Fruit fly (Drosophila melanogaster): ENCODE results near the gene Vha16-5.

Gene Vha16-5

DNA sequence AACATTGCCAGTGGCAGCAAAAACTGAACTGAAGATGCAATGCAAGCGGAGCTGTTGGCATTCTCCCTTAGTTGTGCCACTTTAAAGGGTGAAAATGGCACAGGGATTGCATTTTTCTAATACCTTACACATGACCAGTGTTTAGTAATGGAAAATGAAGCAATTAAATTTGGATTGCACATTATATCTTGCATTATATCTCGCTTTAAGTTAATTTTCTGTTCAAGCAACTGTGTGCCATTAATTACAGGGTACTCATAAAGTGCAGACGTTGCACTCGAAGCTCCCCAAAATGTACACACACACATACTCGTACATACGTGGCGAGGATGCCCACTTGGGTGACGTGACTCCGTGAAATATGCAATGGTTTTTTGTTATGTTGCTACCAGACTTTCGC, 22.8 kb upstream of the Vha16-5 start (continued):
- TF ChIP-seq Hr4 (GFP tag; optimal IDR thresholded peaks at IDR 0.05): peak; percentile 26
- TF ChIP-seq cyc (GFP tag; optimal IDR thresholded peaks at IDR 0.05): peak; percentile 51
- TF ChIP-seq Eip75B (GFP tag; optimal IDR thresholded peaks at IDR 0.05): peak; percentile 54
- TF ChIP-seq Blimp-1 (GFP tag; optimal IDR thresholded peaks at IDR 0.05): no peak
- no peak for TF ChIP-seq spab (GFP tag; optimal IDR thresholded peaks at IDR 0.05)
- no peak for TF ChIP-seq CG4318 (GFP tag; optimal IDR thresholded peaks at IDR 0.05)
- peak; percentile 20 for TF ChIP-seq Sox15 (GFP tag; optimal IDR thresholded peaks at IDR 0.05)
- no peak for TF ChIP-seq CG6276 (GFP tag; optimal IDR thresholded peaks at IDR 0.05)
- TF ChIP-seq Gug (GFP tag; IDR thresholded peaks at IDR 0.05): no peak
- no peak for TF ChIP-seq CG9139 (GFP tag; optimal IDR thresholded peaks at IDR 0.05)
- TF ChIP-seq Smox (GFP tag; optimal IDR thresholded peaks at IDR 0.05): peak; percentile 49
- TF ChIP-seq Lpt (GFP tag; optimal IDR thresholded peaks at IDR 0.05): no peak
- TF ChIP-seq CG3919 (GFP tag; optimal IDR thresholded peaks at IDR 0.05): peak; percentile 56
- TF ChIP-seq dsx (GFP tag; optimal IDR thresholded peaks at IDR 0.05; ENCODE audit: poor library complexity, severe bottlenecking): peak; percentile 11
- TF ChIP-seq CG31627 (GFP tag; optimal IDR thresholded peaks at IDR 0.05): peak; percentile 51
- TF ChIP-seq fd59A (GFP tag; optimal IDR thresholded peaks at IDR 0.05): no peak
- no peak for TF ChIP-seq CG6808 (GFP tag; optimal IDR thresholded peaks at IDR 0.05)
- TF ChIP-seq Ets96B (tag; optimal IDR thresholded peaks at IDR 0.05): peak; percentile 61
- TF ChIP-seq ss (GFP tag; optimal IDR thresholded peaks at IDR 0.05): peak in 1 of 2 experiments; percentile 33

DNA sequence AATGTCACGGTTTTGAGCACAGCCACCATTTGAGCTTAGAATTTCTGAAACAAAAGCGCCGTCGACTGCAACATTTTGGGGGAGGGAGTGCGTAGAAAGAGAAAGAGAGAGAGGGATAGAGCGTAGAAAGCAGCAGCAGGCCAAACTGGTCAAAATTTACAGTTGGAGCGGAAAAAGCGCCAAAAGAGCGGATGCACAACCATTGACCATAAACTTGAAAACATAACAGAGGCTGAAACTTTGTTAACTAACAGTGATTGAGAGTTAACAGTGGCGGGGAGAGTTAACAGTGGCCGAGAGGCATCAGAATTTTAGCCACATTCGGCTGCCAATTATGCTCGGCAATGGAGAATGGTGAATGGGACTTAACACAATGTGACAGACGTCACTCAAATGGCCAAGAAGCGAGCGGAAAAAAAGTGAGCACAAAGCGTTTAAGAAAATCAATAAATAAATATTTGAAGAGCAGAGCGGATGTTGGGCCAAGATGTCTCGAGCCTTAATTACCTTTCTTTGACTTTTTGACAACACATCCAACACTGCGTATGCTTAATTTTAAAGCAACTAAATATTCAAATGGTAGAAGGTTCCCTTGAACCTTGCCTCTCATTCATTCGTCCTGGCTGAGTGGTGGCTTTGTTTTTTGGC, 20.3 kb upstream of the Vha16-5 start:
- no peak for TF ChIP-seq CG1621 (tag; optimal IDR thresholded peaks at IDR 0.05)
- peak; percentile 29 for TF ChIP-seq Eip78C (GFP tag)
- TF ChIP-seq dsx (GFP tag; optimal IDR thresholded peaks at IDR 0.05; ENCODE audit: poor library complexity, severe bottlenecking): peak; percentile 33

DNA sequence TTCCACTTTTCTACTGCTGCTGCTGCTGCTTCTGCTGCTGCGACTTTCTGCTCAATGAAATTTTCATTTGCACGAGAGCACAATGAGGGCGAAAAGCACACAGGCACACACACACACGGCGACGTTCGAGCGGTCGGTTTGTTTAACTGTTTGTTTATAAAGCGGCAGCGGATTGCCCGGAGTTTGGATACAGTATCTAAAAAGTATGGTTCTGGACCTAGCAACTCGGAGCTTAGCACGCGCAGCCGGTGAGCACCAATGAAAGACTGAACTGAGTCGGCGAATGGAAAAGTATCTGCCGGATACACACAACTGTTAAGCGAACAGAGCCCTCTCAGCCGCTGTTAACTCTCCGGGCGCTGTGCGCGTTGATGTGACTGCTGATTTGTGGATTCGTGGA, 19.2 kb upstream of the Vha16-5 start, which contains the start of gene CG17124:
TSS of gene CG17124 (minus strand) at position 277 of the 400 bp plus-strand sequence.
- TF ChIP-seq CG6276 (GFP tag; optimal IDR thresholded peaks at IDR 0.05): peak; percentile 29
- no peak for TF ChIP-seq CG11294 (GFP tag; IDR thresholded peaks at IDR 0.05)
- TF ChIP-seq Hr4 (GFP tag; optimal IDR thresholded peaks at IDR 0.05): no peak
- no peak for TF ChIP-seq Lpt (GFP tag; optimal IDR thresholded peaks at IDR 0.05)
- peak; percentile 63 for TF ChIP-seq CG3919 (GFP tag; optimal IDR thresholded peaks at IDR 0.05)
- TF ChIP-seq ss (GFP tag; optimal IDR thresholded peaks at IDR 0.05): peak; percentile 48 to 68
- TF ChIP-seq CG8632 (GFP tag; optimal IDR thresholded peaks at IDR 0.05): no peak
- TF ChIP-seq CG15336 (GFP tag; IDR thresholded peaks at IDR 0.05): 0 out of 2 replicates have a peak, but pooled peaks have one; percentile 32
- TF ChIP-seq CG10669 (GFP tag; optimal IDR thresholded peaks at IDR 0.05): peak; percentile 1
- no peak for TF ChIP-seq Eip93F (GFP tag; optimal IDR thresholded peaks at IDR 0.05)
- TF ChIP-seq esn (GFP tag; optimal IDR thresholded peaks at IDR 0.05): peak; percentile 37
- no peak for TF ChIP-seq Met (GFP tag; optimal IDR thresholded peaks at IDR 0.05)
- TF ChIP-seq CG11902 (GFP tag; optimal IDR thresholded peaks at IDR 0.05): no peak
- no peak for TF ChIP-seq Sox15 (GFP tag; optimal IDR thresholded peaks at IDR 0.05)
- no peak for TF ChIP-seq CG4318 (GFP tag; optimal IDR thresholded peaks at IDR 0.05)
- peak; percentile 54 for TF ChIP-seq svp (GFP tag)
- no peak for TF ChIP-seq Sox102F (GFP tag; optimal IDR thresholded peaks at IDR 0.05)
- no peak for TF ChIP-seq CG10631 (GFP tag; optimal IDR thresholded peaks at IDR 0.05)
- TF ChIP-seq CG8119 (GFP tag; IDR thresholded peaks at IDR 0.05): peak; percentile 53; the same call in 2 of the 3 replicates
- no peak for TF ChIP-seq cyc (GFP tag; optimal IDR thresholded peaks at IDR 0.05)
- peak; percentile 61 for TF ChIP-seq net (GFP tag; optimal IDR thresholded peaks at IDR 0.05)
- peak; percentile 91 for TF ChIP-seq fkh (GFP tag; optimal IDR thresholded peaks at IDR 0.05)
- TF ChIP-seq dac (GFP tag; optimal IDR thresholded peaks at IDR 0.05): no peak
- TF ChIP-seq fd85E (GFP tag; optimal IDR thresholded peaks at IDR 0.05): no peak
- no peak for TF ChIP-seq lz (GFP tag; optimal IDR thresholded peaks at IDR 0.05)
- TF ChIP-seq CG6163 (GFP tag; IDR thresholded peaks at IDR 0.05): peak; percentile 64; the same call in 2 of the 3 replicates
- TF ChIP-seq achi (GFP tag; optimal IDR thresholded peaks at IDR 0.05): peak; percentile 27
- TF ChIP-seq salr (GFP tag; optimal IDR thresholded peaks at IDR 0.05): no peak
- no peak for TF ChIP-seq acj6 (GFP tag; optimal IDR thresholded peaks at IDR 0.05)
- peak; percentile 48 for TF ChIP-seq CG6854 (GFP tag; optimal IDR thresholded peaks at IDR 0.05)
- no peak for TF ChIP-seq Blimp-1 (GFP tag; optimal IDR thresholded peaks at IDR 0.05)
- TF ChIP-seq CG6808 (GFP tag; optimal IDR thresholded peaks at IDR 0.05): peak; percentile 20
- peak; percentile 57 for TF ChIP-seq CG16779 (tag; optimal IDR thresholded peaks at IDR 0.05)
- TF ChIP-seq eg (GFP tag; IDR thresholded peaks at IDR 0.05): peak; percentile 74; the same call in 2 of the 3 replicates
- no peak for TF ChIP-seq vri (GFP tag; optimal IDR thresholded peaks at IDR 0.05)
